Worm (Caenorhabditis elegans) whole organism, L3 larva: ENCODE data around the gene Y32B12B.4.

Experiments used
- ZK546.5 ChIP-seq: sonication (generic microtip); optimal IDR thresholded peaks from 2 replicates; lab custom pipeline; 2017; ENCODE audit warnings: missing biosample characterization, missing genetic modification characterization
- ceh-82 ChIP-seq: fragments of 150-350 bp; optimal IDR thresholded peaks from 2 replicates; lab custom pipeline; 2014; ENCODE audit warnings: missing biosample characterization, missing genetic modification characterization
- ceh-9 ChIP-seq: sonication (generic microtip); optimal IDR thresholded peaks from 2 replicates; lab custom pipeline; 2018; ENCODE audit warnings: missing biosample characterization, missing genetic modification characterization
- egl-27 ChIP-seq: sonication (generic microtip); optimal IDR thresholded peaks from 4 replicates; lab custom pipeline; 2017; ENCODE audit warnings: missing biosample characterization, missing genetic modification reagents, missing genetic modification characterization
- elt-2 ChIP-seq: sonication (generic microtip); optimal IDR thresholded peaks from 2 replicates; lab custom pipeline; 2016; ENCODE audit warnings: missing genetic modification reagents, mild to moderate bottlenecking, missing genetic modification characterization, missing compliant biosample characterization
- elt-3 ChIP-seq, 3 experiments: fragments of 150-350 bp in 1 of 3; sonication (generic microtip) in 2 of 3; optimal IDR thresholded peaks; 2 replicates in 2 of 3; 4 replicates in 1 of 3; lab custom pipeline; 2014 to 2017; ENCODE audit warnings: missing biosample characterization in 3 of 3, missing genetic modification characterization in 3 of 3
- fkh-10 ChIP-seq: sonication (generic microtip); optimal IDR thresholded peaks from 2 replicates; lab custom pipeline; 2017; ENCODE audit warnings: missing biosample characterization, missing genetic modification reagents, missing genetic modification characterization
- nhr-11 ChIP-seq: fragments of 150-350 bp; optimal IDR thresholded peaks from 2 replicates; lab custom pipeline; 2014; ENCODE audit warnings: missing biosample characterization, missing genetic modification characterization
- nhr-23 ChIP-seq: fragments of 150-350 bp; optimal IDR thresholded peaks from 2 replicates; lab custom pipeline; 2014; ENCODE audit warnings: missing biosample characterization, missing genetic modification reagents, missing genetic modification characterization
- nhr-25 ChIP-seq: sonication (generic microtip); optimal IDR thresholded peaks from 2 replicates; lab custom pipeline; 2017; ENCODE audit warnings: missing biosample characterization, missing genetic modification characterization
- pha-4 ChIP-seq: fragments of 150-350 bp; optimal IDR thresholded peaks from 2 replicates; lab custom pipeline; 2014; ENCODE audit warnings: missing biosample characterization, missing genetic modification reagents, missing genetic modification characterization
- pqm-1 ChIP-seq: fragments of 150-350 bp; optimal IDR thresholded peaks from 2 replicates; lab custom pipeline; 2017; ENCODE audit warnings: missing biosample characterization, missing genetic modification characterization, inconsistent platforms
- zag-1 ChIP-seq: fragments of 150-350 bp; optimal IDR thresholded peaks from 2 replicates; lab custom pipeline; 2014; ENCODE audit warnings: missing biosample characterization, missing genetic modification characterization

DNA sequence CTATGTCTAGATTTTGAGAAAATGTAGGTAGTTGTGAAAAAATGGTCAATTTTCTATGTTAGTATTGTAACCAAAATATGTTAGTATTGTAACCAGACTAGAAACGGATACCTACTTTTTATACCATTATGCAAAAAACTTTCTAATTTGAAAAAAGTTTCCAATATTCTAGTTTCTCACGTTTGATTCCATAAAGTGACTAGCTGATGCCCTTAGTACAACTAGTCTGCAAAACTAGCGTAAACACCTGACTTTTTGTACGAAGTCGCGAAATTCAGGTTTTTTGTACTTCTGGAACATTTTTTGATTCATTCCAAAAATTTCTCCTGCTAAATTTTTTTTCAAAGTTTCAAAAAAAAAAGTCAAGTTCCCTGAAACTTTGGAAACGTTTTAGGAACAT is 14.9 kb downstream of the Y32B12B.4 start:
- TF ChIP-seq elt-3 (tag; optimal IDR thresholded peaks at IDR 0.05; lab: Kevin White, UChicago) (no peak), elt-2 (tag; lab: Kevin White, UChicago) (no peak), ceh-82 (no peak), pha-4 (tag; lab: Kevin White, UChicago) (no peak), nhr-25 (tag; lab: Kevin White, UChicago) (no peak), zag-1 (tag; lab: Kevin White, UChicago) (no peak), egl-27 (no peak), ceh-9 (no peak), fkh-10 (no peak), nhr-23 (tag; lab: Kevin White, UChicago) (no peak), ZK546.5 (tag; lab: Kevin White, UChicago) (no peak), nhr-11 (tag; lab: Kevin White, UChicago) (no peak), pqm-1 (tag; lab: Kevin White, UChicago) (no peak)
